Worm (Caenorhabditis elegans): ENCODE measurements around the gene Y111B2A.21.

ce11 chrIII:12755048-12755447 lies 8.8 kb downstream of the Y111B2A.21 start, which contains the start of gene srw-10:
- TF ChIP-seq sea-2 (GFP tag; IDR thresholded peaks at IDR 0.05) (no peak), hlh-12 (tag; optimal IDR thresholded peaks at IDR 0.05) (no peak)

Data from whole organism, young adult.